Worm (Caenorhabditis elegans) whole organism, L3 larva: ENCODE measurements around the gene Y51H7BR.8.

Experiments
- nhr-12 ChIP-seq: fragments of 150-350 bp; optimal IDR thresholded peaks from 2 replicates; lab custom pipeline; 2014; ENCODE audit warnings: missing biosample characterization, missing genetic modification characterization
- nhr-25 ChIP-seq: sonication (generic microtip); optimal IDR thresholded peaks from 2 replicates; lab custom pipeline; 2017; ENCODE audit warnings: missing biosample characterization, missing genetic modification characterization
- nhr-77 ChIP-seq: fragments of 150-350 bp; optimal IDR thresholded peaks from 2 replicates; lab custom pipeline; 2014; ENCODE audit warnings: missing biosample characterization, missing genetic modification characterization
- zag-1 ChIP-seq: fragments of 150-350 bp; optimal IDR thresholded peaks from 2 replicates; lab custom pipeline; 2014; ENCODE audit warnings: missing biosample characterization, missing genetic modification characterization

DNA sequence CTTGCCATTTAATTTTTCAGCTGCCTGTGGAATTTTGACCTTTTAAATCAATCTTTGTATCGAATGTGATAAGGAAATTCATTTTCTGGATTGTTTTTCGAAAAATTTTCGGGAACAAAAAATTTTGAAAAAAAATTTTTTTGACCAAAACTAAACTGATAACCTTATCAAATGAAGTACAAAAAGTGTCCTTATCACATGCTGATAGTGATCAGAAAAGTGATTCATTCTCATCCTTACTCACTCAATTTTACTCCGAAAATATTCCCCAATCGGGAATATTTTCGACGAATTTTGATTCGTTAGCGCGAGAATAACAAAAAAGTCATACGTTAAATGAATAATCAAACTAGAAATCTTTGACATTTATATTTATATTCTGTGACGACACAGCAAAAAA, 43.7 kb upstream of the Y51H7BR.8 start:
- no peak for TF ChIP-seq nhr-77 (tag; lab: Kevin White, UChicago)
- TF ChIP-seq nhr-12 (tag; lab: Kevin White, UChicago) = no peak
- TF ChIP-seq zag-1 (tag; lab: Kevin White, UChicago) = no peak
- TF ChIP-seq nhr-25 = no peak
